Worm (Caenorhabditis elegans) whole organism, L3 larva: Measurements from ENCODE around the gene nhr-127.

Source experiments
- ZK546.5 ChIP-seq: sonication (generic microtip); optimal IDR thresholded peaks from 2 replicates; lab custom pipeline; 2017; ENCODE audit warnings: missing biosample characterization, missing genetic modification characterization
- ama-1 ChIP-seq: fragments of 150-350 bp; optimal IDR thresholded peaks from 2 replicates; lab custom pipeline; 2018
- ceh-16 ChIP-seq: sonication (generic microtip); optimal IDR thresholded peaks from 2 replicates; lab custom pipeline; 2017; ENCODE audit warnings: missing biosample characterization, missing genetic modification characterization
- ceh-28 ChIP-seq: fragments of 150-350 bp; optimal IDR thresholded peaks from 2 replicates; lab custom pipeline; 2014; ENCODE audit warnings: missing biosample characterization, missing genetic modification reagents, missing genetic modification characterization
- ceh-9 ChIP-seq: sonication (generic microtip); optimal IDR thresholded peaks from 2 replicates; lab custom pipeline; 2018; ENCODE audit warnings: missing biosample characterization, missing genetic modification characterization
- egl-27 ChIP-seq: sonication (generic microtip); optimal IDR thresholded peaks from 4 replicates; lab custom pipeline; 2017; ENCODE audit warnings: missing biosample characterization, missing genetic modification reagents, missing genetic modification characterization
- elt-1 ChIP-seq: fragments of 150-350 bp; optimal IDR thresholded peaks from 2 replicates; lab custom pipeline; 2014; ENCODE audit warnings: missing biosample characterization, missing genetic modification characterization
- elt-2 ChIP-seq: sonication (generic microtip); optimal IDR thresholded peaks from 2 replicates; lab custom pipeline; 2016; ENCODE audit warnings: missing genetic modification reagents, mild to moderate bottlenecking, missing genetic modification characterization, missing compliant biosample characterization
- elt-3 ChIP-seq, 3 experiments: fragments of 150-350 bp in 1 of 3; sonication (generic microtip) in 2 of 3; optimal IDR thresholded peaks; 2 replicates in 2 of 3; 4 replicates in 1 of 3; lab custom pipeline; 2014 to 2017; ENCODE audit warnings: missing biosample characterization in 3 of 3, missing genetic modification characterization in 3 of 3
- eor-1 ChIP-seq, 2 experiments: fragments of 150-350 bp; optimal IDR thresholded peaks; 2 replicates each; lab custom pipeline; 2014 to 2018; ENCODE audit warnings: missing biosample characterization in 2 of 2, missing genetic modification characterization in 2 of 2
- fkh-10 ChIP-seq: sonication (generic microtip); optimal IDR thresholded peaks from 2 replicates; lab custom pipeline; 2017; ENCODE audit warnings: missing biosample characterization, missing genetic modification reagents, missing genetic modification characterization
- hmg-11 ChIP-seq: sonication (generic microtip); optimal IDR thresholded peaks from 2 replicates; lab custom pipeline; 2016; ENCODE audit warnings: missing genetic modification characterization, missing compliant biosample characterization
- lin-39 ChIP-seq: fragments of 150-350 bp; optimal IDR thresholded peaks from 2 replicates; lab custom pipeline; 2018; ENCODE audit warnings: missing biosample characterization, missing genetic modification reagents, missing genetic modification characterization
- lsy-12 ChIP-seq: sonication (generic microtip); optimal IDR thresholded peaks from 2 replicates; lab custom pipeline; 2016; ENCODE audit warnings: mild to moderate bottlenecking, missing genetic modification characterization, missing compliant biosample characterization
- mdl-1 ChIP-seq: fragments of 150-350 bp; optimal IDR thresholded peaks from 2 replicates; lab custom pipeline; 2014; ENCODE audit warnings: missing biosample characterization, missing genetic modification characterization
- mml-1 ChIP-seq: fragments of 150-350 bp; sonication (generic microtip); optimal IDR thresholded peaks from 3 replicates; lab custom pipeline; 2014; ENCODE audit warnings: missing biosample characterization, missing genetic modification characterization
- nhr-11 ChIP-seq: fragments of 150-350 bp; optimal IDR thresholded peaks from 2 replicates; lab custom pipeline; 2014; ENCODE audit warnings: missing biosample characterization, missing genetic modification characterization
- nhr-25 ChIP-seq: sonication (generic microtip); optimal IDR thresholded peaks from 2 replicates; lab custom pipeline; 2017; ENCODE audit warnings: missing biosample characterization, missing genetic modification characterization
- nhr-77 ChIP-seq: fragments of 150-350 bp; optimal IDR thresholded peaks from 2 replicates; lab custom pipeline; 2014; ENCODE audit warnings: missing biosample characterization, missing genetic modification characterization
- pha-4 ChIP-seq: fragments of 150-350 bp; optimal IDR thresholded peaks from 2 replicates; lab custom pipeline; 2014; ENCODE audit warnings: missing biosample characterization, missing genetic modification reagents, missing genetic modification characterization
- pqm-1 ChIP-seq: fragments of 150-350 bp; optimal IDR thresholded peaks from 2 replicates; lab custom pipeline; 2017; ENCODE audit warnings: missing biosample characterization, missing genetic modification characterization, inconsistent platforms
- skn-1 ChIP-seq: fragments of 150-350 bp; optimal IDR thresholded peaks from 2 replicates; lab custom pipeline; 2014; ENCODE audit warnings: missing biosample characterization, missing genetic modification characterization
- snpc-4 ChIP-seq: fragments of 150-350 bp; optimal IDR thresholded peaks from 2 replicates; lab custom pipeline; 2014; ENCODE audit warnings: missing biosample characterization, missing genetic modification characterization
- unc-39 ChIP-seq: sonication (generic microtip); optimal IDR thresholded peaks from 4 replicates; lab custom pipeline; 2017; ENCODE audit warnings: missing biosample characterization, missing genetic modification characterization
- unc-62 ChIP-seq: fragments of 150-350 bp; sonication (generic microtip); optimal IDR thresholded peaks from 4 replicates; lab custom pipeline; 2014; ENCODE audit warnings: missing biosample characterization, missing genetic modification reagents, missing genetic modification characterization
- zag-1 ChIP-seq: fragments of 150-350 bp; optimal IDR thresholded peaks from 2 replicates; lab custom pipeline; 2014; ENCODE audit warnings: missing biosample characterization, missing genetic modification characterization
- ztf-11 ChIP-seq: fragments of 150-350 bp; optimal IDR thresholded peaks from 2 replicates; lab custom pipeline; 2014; ENCODE audit warnings: missing biosample characterization, missing genetic modification characterization

nhr-127 gene

ce11 chrV:16299834-16300233 lies 40.0 kb downstream of the nhr-127 start:
- no peak for TF ChIP-seq unc-39 (tag; lab: Kevin White, UChicago)
- TF ChIP-seq ceh-28: no peak
- no peak for TF ChIP-seq mml-1 (tag; lab: Kevin White, UChicago)
- no peak for TF ChIP-seq lin-39 (tag; lab: Kevin White, UChicago)
- no peak for TF ChIP-seq hmg-11 (tag; lab: Kevin White, UChicago)
- no peak for TF ChIP-seq ceh-9 (tag; lab: Kevin White, UChicago)
- no peak for TF ChIP-seq pqm-1 (tag; lab: Kevin White, UChicago)
- TF ChIP-seq elt-1 (tag; lab: Kevin White, UChicago): no peak
- no peak for TF ChIP-seq mdl-1 (tag; lab: Kevin White, UChicago)
- no peak for TF ChIP-seq ama-1 (lab: Kevin White, UChicago)
- no peak for TF ChIP-seq nhr-11 (tag; lab: Kevin White, UChicago)
- TF ChIP-seq egl-27 (tag; lab: Kevin White, UChicago): no peak
- TF ChIP-seq, all 47 proteins: peak for 0

- TF ChIP-seq nhr-77: no peak
These were observed 40.5 kb downstream of the nhr-127 start, which contains the start of gene srbc-82 for ce11 chrV:16300276-16300675. TSS of gene srbc-82 (plus strand) at chrV:16300576.

DNA sequence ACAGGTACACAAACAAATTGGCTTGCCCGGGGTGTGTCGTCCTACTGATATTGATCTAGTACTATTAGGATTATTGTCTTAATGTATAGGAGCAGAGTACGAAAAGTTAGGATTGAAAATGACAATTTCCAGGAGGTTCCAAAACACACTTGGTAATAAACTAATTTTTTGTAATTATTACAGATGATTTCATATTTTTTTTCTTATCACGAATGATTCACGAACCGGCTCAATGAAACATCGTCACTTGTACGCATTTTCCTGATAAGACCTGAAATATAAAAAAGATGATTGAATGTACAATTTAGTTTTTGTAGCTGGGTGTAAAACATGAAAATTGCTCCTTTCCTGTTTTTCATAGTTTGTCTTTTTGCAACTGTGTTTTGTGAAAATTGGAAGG lies 42.7 kb downstream of the nhr-127 start, which contains the start of the genes C31A11.13 and oac-6:
TSS of gene C31A11.13 (minus strand) at position 113 of the 400 bp plus-strand sequence.
TSS of gene oac-6 (plus strand) at position 279 of the 400 bp plus-strand sequence.
- no peak for TF ChIP-seq fkh-10
- TF ChIP-seq elt-2 (tag; lab: Kevin White, UChicago): peak; percentile 58
- peak; percentile 60 for TF ChIP-seq pqm-1 (tag; lab: Kevin White, UChicago)
- TF ChIP-seq, all 47 proteins: peak for 2

- TF ChIP-seq ztf-11 (tag; lab: Kevin White, UChicago) (no peak), elt-3 (tag; optimal IDR thresholded peaks at IDR 0.05; lab: Kevin White, UChicago) (no peak), eor-1 (tag; optimal IDR thresholded peaks at IDR 0.05; lab: Kevin White, UChicago) (no peak), ama-1 (lab: Kevin White, UChicago) (no peak)
These were observed 47.5 kb downstream of the nhr-127 start, which contains the start of gene srxa-7 for ce11 chrV:16307253-16307652. TSS of gene srxa-7 (plus strand) at chrV:16307553.

ce11 chrV:16308343-16308742 lies 48.6 kb downstream of the nhr-127 start:
- TF ChIP-seq eor-1 (tag; optimal IDR thresholded peaks at IDR 0.05; lab: Kevin White, UChicago): no peak
- no peak for TF ChIP-seq fkh-10
- TF ChIP-seq ztf-11 (tag; lab: Kevin White, UChicago): no peak
- TF ChIP-seq ceh-9 (tag; lab: Kevin White, UChicago): no peak
- no peak for TF ChIP-seq snpc-4 (tag; lab: Kevin White, UChicago)
- TF ChIP-seq unc-39 (tag; lab: Kevin White, UChicago): no peak
- TF ChIP-seq ceh-16 (tag; lab: Kevin White, UChicago): no peak
- TF ChIP-seq zag-1 (tag; lab: Kevin White, UChicago): no peak
- no peak for TF ChIP-seq ceh-28
- no peak for TF ChIP-seq ZK546.5 (tag; lab: Kevin White, UChicago)
- TF ChIP-seq pqm-1 (tag; lab: Kevin White, UChicago): no peak
- no peak for TF ChIP-seq unc-62 (GFP tag; lab: Kevin White, UChicago)
- TF ChIP-seq skn-1: no peak
- no peak for TF ChIP-seq lsy-12 (tag; lab: Kevin White, UChicago)
- no peak for TF ChIP-seq nhr-25
- no peak for TF ChIP-seq hmg-11 (tag; lab: Kevin White, UChicago)
- TF ChIP-seq pha-4 (tag; lab: Kevin White, UChicago): no peak
- TF ChIP-seq mml-1 (tag; lab: Kevin White, UChicago): no peak

ce11 chrV:16309523-16309922 lies 49.7 kb downstream of the nhr-127 start, which contains the start of gene oac-7:
TSS of gene oac-7 (plus strand) at chrV:16309805.
- peak; percentile 15 for TF ChIP-seq elt-2 (tag; lab: Kevin White, UChicago)
- TF ChIP-seq mml-1 (tag; lab: Kevin White, UChicago): no peak
